Worm (Caenorhabditis elegans): ENCODE measurements around the gene fipr-2.
"Not testable (repeated sequence)": the region's sequence is repeated elsewhere in the genome, so short reads cannot be mapped to it uniquely, and the experiment has no call there.

Gene fipr-2

DNA sequence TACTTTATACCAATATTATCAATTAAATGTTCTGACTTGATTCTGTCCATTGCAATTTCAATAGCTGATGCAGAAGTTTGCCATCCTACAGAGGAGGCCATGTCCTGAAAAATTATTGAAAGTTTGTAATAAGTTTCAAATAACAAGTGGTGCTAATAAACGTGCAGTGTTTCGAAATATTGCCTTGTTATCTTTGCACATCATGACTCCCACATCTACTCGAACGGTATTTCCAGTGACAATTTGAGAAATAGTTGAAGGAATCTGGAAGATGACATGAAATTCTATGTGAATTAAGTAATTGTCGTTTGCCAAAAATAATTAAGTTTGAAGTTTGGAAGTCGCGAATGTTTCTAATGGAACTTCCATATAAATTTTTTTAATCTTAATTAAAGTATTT, 4.3 kb downstream of the fipr-2 start, which contains the start of gene gcy-13:
gcy-13 (minus strand) TSS at position 101 of the 400 bp plus-strand sequence.
- TF ChIP-seq lin-13 (GFP tag; optimal IDR thresholded peaks at IDR 0.05) (no peak), elt-1 (tag; optimal IDR thresholded peaks at IDR 0.05) (no peak), ceh-16 (tag; optimal IDR thresholded peaks at IDR 0.05) (no peak), crh-2 (tag; optimal IDR thresholded peaks at IDR 0.05) (no peak), C34F6.9 (tag; optimal IDR thresholded peaks at IDR 0.05) (no peak), ztf-11 (tag; optimal IDR thresholded peaks at IDR 0.05) (no peak), ama-1 (optimal IDR thresholded peaks at IDR 0.05) (no peak), nhr-12 (tag; optimal IDR thresholded peaks at IDR 0.05) (no peak), mdl-1 (tag; optimal IDR thresholded peaks at IDR 0.05) (no peak), Y55F3AM.14 (GFP tag; optimal IDR thresholded peaks at IDR 0.05) (no peak), ztf-1 (GFP tag; conservative IDR thresholded peaks at IDR 0.05) (no peak), elt-3 (tag; optimal IDR thresholded peaks at IDR 0.05) (no peak), ztf-4 (tag; optimal IDR thresholded peaks at IDR 0.05) (no peak), peb-1 (tag; optimal IDR thresholded peaks at IDR 0.05) (no peak), F13H6.1 (tag; optimal IDR thresholded peaks at IDR 0.05) (no peak), nhr-6 (tag; optimal IDR thresholded peaks at IDR 0.05) (no peak)

DNA sequence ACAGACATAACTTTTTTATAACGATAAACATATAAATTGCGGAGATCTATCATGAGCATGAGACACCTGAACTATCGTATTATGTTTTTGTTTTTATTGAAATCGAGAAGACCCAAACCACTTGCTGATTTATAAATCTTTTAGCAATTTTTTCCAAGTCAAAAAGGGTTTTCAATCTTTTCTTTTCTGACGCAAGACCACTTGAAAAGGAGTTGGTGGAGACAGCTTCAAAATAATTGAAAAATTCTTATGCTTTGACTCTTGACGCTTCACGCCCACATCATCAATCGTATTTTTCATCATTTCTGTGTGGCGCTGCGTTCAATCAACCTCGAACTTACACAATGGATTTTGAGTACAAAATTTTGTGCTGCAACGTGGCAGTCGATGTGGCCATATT, 6.2 kb downstream of the fipr-2 start, which contains the start of gene F23H12.7:
F23H12.7 (plus strand) TSS at position 301 of the 400 bp plus-strand sequence.
- TF ChIP-seq fos-1 (tag; optimal IDR thresholded peaks at IDR 0.05), result no peak
- TF ChIP-seq F13H6.1 (tag; optimal IDR thresholded peaks at IDR 0.05), result no peak
- TF ChIP-seq nhr-129 (tag; optimal IDR thresholded peaks at IDR 0.05), result no peak
- TF ChIP-seq nhr-10 (tag; optimal IDR thresholded peaks at IDR 0.05), result no peak
- no peak for TF ChIP-seq ztf-4 (tag; optimal IDR thresholded peaks at IDR 0.05)
- no peak for TF ChIP-seq nhr-23 (tag; optimal IDR thresholded peaks at IDR 0.05)
- no peak for TF ChIP-seq unc-55 (GFP tag; optimal IDR thresholded peaks at IDR 0.05)
- no peak for TF ChIP-seq elt-3 (tag; optimal IDR thresholded peaks at IDR 0.05)
- TF ChIP-seq nhr-77 (tag; optimal IDR thresholded peaks at IDR 0.05), result no peak
- TF ChIP-seq skn-1 (tag; optimal IDR thresholded peaks at IDR 0.05), result no peak
- TF ChIP-seq lsy-2 (tag; optimal IDR thresholded peaks at IDR 0.05), result no peak
- TF ChIP-seq nhr-6 (tag; optimal IDR thresholded peaks at IDR 0.05), result no peak
- no peak for TF ChIP-seq elt-1 (tag; optimal IDR thresholded peaks at IDR 0.05)
- TF ChIP-seq gmeb-1 (tag; optimal IDR thresholded peaks at IDR 0.05), result no peak
- no peak for TF ChIP-seq dmd-4 (tag; optimal IDR thresholded peaks at IDR 0.05)
- no peak for TF ChIP-seq nhr-21 (tag; optimal IDR thresholded peaks at IDR 0.05)
- no peak for TF ChIP-seq Y55F3AM.14 (GFP tag; optimal IDR thresholded peaks at IDR 0.05)
- TF ChIP-seq mab-5 (tag; optimal IDR thresholded peaks at IDR 0.05), result no peak
- no peak for TF ChIP-seq mbf-1 (tag; optimal IDR thresholded peaks at IDR 0.05)
- no peak for TF ChIP-seq R02D3.7 (tag; optimal IDR thresholded peaks at IDR 0.05)

DNA sequence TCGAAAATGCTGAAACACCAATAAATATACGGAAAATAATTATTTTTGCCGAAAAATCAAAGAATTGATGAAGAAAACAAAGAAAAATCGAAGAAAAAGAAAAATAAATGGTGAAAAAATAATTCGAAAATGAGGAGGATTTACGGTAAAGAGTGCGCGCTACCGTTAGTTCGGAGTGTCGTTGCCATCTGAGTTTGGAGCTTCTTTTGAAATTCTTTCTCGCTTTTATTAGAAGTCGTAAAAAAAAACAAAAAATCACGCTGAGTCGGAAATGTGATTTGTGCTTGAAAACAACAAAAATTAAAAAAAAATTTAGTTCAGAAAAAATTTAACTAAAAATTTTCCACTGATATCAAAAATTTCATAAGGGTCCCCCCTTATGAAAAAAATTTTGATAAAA, 9.1 kb downstream of the fipr-2 start, which contains the start of gene F23H12.10:
F23H12.10 (minus strand) TSS at position 12 of the 400 bp plus-strand sequence.
- TF ChIP-seq C34F6.9, ztf-4, alr-1 (tag; optimal IDR thresholded peaks at IDR 0.05): not testable (repeated sequence)

DNA sequence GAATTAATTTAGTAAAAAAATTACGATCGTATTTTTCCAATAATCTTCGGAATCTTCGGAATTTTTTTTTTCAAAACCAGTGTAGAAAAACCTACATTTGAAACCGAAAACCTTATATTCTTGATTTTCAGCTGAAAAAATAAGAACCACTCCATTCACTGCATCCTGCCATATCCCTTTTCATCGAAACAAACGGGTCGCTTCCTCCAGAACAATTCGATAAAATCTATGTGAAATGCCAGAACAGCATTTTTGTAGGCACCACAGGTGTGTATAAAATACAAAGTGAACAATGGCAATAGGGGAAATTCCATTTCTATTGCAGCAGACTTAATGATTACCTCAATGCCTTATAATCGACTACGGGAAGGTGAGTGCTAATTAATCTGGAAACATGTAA, 12.1 kb downstream of the fipr-2 start, which contains the start of gene K01D12.1:
K01D12.1 (plus strand) TSS at position 301 of the 400 bp plus-strand sequence.
- TF ChIP-seq ceh-16 (tag; optimal IDR thresholded peaks at IDR 0.05) (no peak), unc-55 (GFP tag; optimal IDR thresholded peaks at IDR 0.05) (no peak), elt-3 (tag; optimal IDR thresholded peaks at IDR 0.05) (no peak), nhr-6 (tag; optimal IDR thresholded peaks at IDR 0.05) (no peak), sma-9 (GFP tag; optimal IDR thresholded peaks at IDR 0.05) (no peak), sma-9 (tag; optimal IDR thresholded peaks at IDR 0.05) (no peak), nhr-237 (tag; optimal IDR thresholded peaks at IDR 0.05) (no peak), zag-1 (tag; optimal IDR thresholded peaks at IDR 0.05) (no peak), sem-4 (tag; optimal IDR thresholded peaks at IDR 0.05) (no peak), F13H6.1 (tag; optimal IDR thresholded peaks at IDR 0.05) (no peak)

DNA sequence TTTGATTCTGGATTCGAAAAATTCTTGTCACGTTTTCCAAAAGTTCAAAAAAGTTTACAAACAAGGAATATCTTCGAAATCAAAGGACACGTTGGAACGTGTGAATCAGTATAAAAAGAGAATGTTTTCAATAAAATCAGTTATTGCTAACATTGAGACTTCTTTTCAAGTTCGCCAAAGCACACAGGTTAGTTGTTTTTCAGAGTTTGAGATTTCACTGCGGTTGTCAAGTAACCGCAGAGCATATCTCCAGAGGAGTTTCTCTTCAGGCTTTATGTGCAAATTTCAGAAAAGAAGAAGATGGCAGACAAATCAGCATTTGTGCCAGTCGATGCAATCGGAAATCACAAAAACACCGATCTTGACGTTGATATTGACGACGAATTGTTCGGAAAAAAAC, 21.0 kb downstream of the fipr-2 start, which contains the start of gene K01D12.15:
K01D12.15 (plus strand) TSS at position 301 of the 400 bp plus-strand sequence.
- no peak for TF ChIP-seq unc-55 (GFP tag; optimal IDR thresholded peaks at IDR 0.05)
- TF ChIP-seq mdl-1 (tag; optimal IDR thresholded peaks at IDR 0.05), result no peak
- TF ChIP-seq mbf-1 (tag; optimal IDR thresholded peaks at IDR 0.05), result no peak
- no peak for TF ChIP-seq sma-9 (GFP tag; optimal IDR thresholded peaks at IDR 0.05)
- TF ChIP-seq sma-9 (tag; optimal IDR thresholded peaks at IDR 0.05), result no peak
- no peak for TF ChIP-seq Y55F3AM.14 (GFP tag; optimal IDR thresholded peaks at IDR 0.05)
- TF ChIP-seq skn-1 (tag; optimal IDR thresholded peaks at IDR 0.05), result no peak
- no peak for TF ChIP-seq nhr-129 (tag; optimal IDR thresholded peaks at IDR 0.05)
